Worm (Caenorhabditis elegans) whole organism, L1 larva: Measurements from ENCODE around the gene unc-23.

ENCODE experiments used
- C04F5.9 ChIP-seq: sonication (generic microtip); optimal IDR thresholded peaks from 2 replicates; lab custom pipeline; 2016; ENCODE audit warnings: missing genetic modification characterization, missing compliant biosample characterization
- C16A3.4 ChIP-seq: fragments of 150-350 bp; optimal IDR thresholded peaks from 2 replicates; lab custom pipeline; 2014; ENCODE audit warnings: missing biosample characterization, missing genetic modification characterization
- C34B4.2 ChIP-seq: sonication (generic microtip); optimal IDR thresholded peaks from 2 replicates; lab custom pipeline; 2017; ENCODE audit warnings: mild to moderate bottlenecking, missing genetic modification characterization, missing compliant biosample characterization
- F16B12.6 ChIP-seq: fragments of 150-350 bp; optimal IDR thresholded peaks from 2 replicates; lab custom pipeline; 2014; ENCODE audit warnings: missing biosample characterization, missing genetic modification characterization
- Y116A8C.19 ChIP-seq: sonication (generic microtip); optimal IDR thresholded peaks from 2 replicates; lab custom pipeline; 2016; ENCODE audit warnings: missing compliant biosample characterization, missing genetic modification characterization, borderline replicate concordance
- aha-1 ChIP-seq: fragments of 150-350 bp; optimal IDR thresholded peaks from 2 replicates; lab custom pipeline; 2014; ENCODE audit warnings: missing biosample characterization, missing genetic modification characterization
- aly-2 ChIP-seq: fragments of 150-350 bp; optimal IDR thresholded peaks from 2 replicates; lab custom pipeline; 2014; ENCODE audit warnings: missing biosample characterization, missing genetic modification characterization
- ceh-63 ChIP-seq: fragments of 200-800 bp; sonication (Bioruptor generic); optimal IDR thresholded peaks from 2 replicates; lab custom pipeline; 2018; ENCODE audit warnings: mild to moderate bottlenecking, missing genetic modification characterization, missing compliant biosample characterization
- ceh-88 ChIP-seq: fragments of 200-800 bp; sonication (Bioruptor generic); IDR thresholded peaks from 2 replicates; pipeline ENCODE4 v1.3.6; 2022; ENCODE audit warnings: missing genetic modification characterization, missing compliant biosample characterization
- ceh-90 ChIP-seq: sonication (generic microtip); optimal IDR thresholded peaks from 2 replicates; lab custom pipeline; 2016; ENCODE audit warnings: missing genetic modification characterization, missing compliant biosample characterization
- ces-1 ChIP-seq: fragments of 150-350 bp; optimal IDR thresholded peaks from 2 replicates; lab custom pipeline; 2014; ENCODE audit warnings: missing biosample characterization, missing genetic modification reagents, missing genetic modification characterization
- dpl-1 ChIP-seq, 3 experiments: fragments of 150-350 bp in 2 of 3; sonication (generic microtip) in 1 of 3; optimal IDR thresholded peaks; 2 replicates each; lab custom pipeline; 2014 to 2017; ENCODE audit warnings: missing biosample characterization in 3 of 3, missing genetic modification characterization in 3 of 3, missing genetic modification reagents in 3 of 3
- efl-1 ChIP-seq, 4 experiments: fragments of 150-350 bp; optimal IDR thresholded peaks in 3 of 4; peaks in 1 of 4; 1 replicate in 1 of 4; 2 replicates in 3 of 4; lab custom pipeline; 2014; ENCODE audit warnings: missing biosample characterization in 2 of 4, missing genetic modification characterization in 2 of 4, missing genetic modification reagents in 2 of 4
- egl-27 ChIP-seq, 2 experiments: fragments of 150-350 bp in 1 of 2; sonication (generic microtip); optimal IDR thresholded peaks; 3 replicates each; lab custom pipeline; 2017 to 2018; ENCODE audit warnings: missing biosample characterization in 2 of 2, missing genetic modification characterization in 2 of 2, missing genetic modification reagents in 2 of 2
- elt-3 ChIP-seq, 6 experiments: fragments of 150-350 bp in 1 of 6; sonication (generic microtip); optimal IDR thresholded peaks; 2 replicates each; lab custom pipeline; 2017 to 2018; ENCODE audit warnings: missing biosample characterization in 6 of 6, missing genetic modification characterization in 6 of 6, inconsistent platforms in 1 of 6
- fkh-4 ChIP-seq: sonication (generic microtip); optimal IDR thresholded peaks from 2 replicates; lab custom pipeline; 2016; ENCODE audit warnings: missing compliant biosample characterization, missing genetic modification characterization, borderline replicate concordance
- fos-1 ChIP-seq: fragments of 150-350 bp; optimal IDR thresholded peaks from 2 replicates; lab custom pipeline; 2014; ENCODE audit warnings: missing biosample characterization, missing genetic modification characterization
- grh-1 ChIP-seq: fragments of 200-800 bp; sonication (Bioruptor generic); IDR thresholded peaks from 2 replicates; pipeline ENCODE4 v1.3.6; 2022; ENCODE audit warnings: missing genetic modification reagents, missing genetic modification characterization, missing compliant biosample characterization
- hlh-17 ChIP-seq: fragments of 200-800 bp; sonication (Bioruptor generic); optimal IDR thresholded peaks from 2 replicates; lab custom pipeline; 2018; ENCODE audit warnings: missing genetic modification characterization, mild to moderate bottlenecking, missing compliant biosample characterization, moderate library complexity, borderline replicate concordance
- hlh-4 ChIP-seq: sonication (generic microtip); optimal IDR thresholded peaks from 2 replicates; lab custom pipeline; 2016; ENCODE audit warnings: mild to moderate bottlenecking, missing genetic modification characterization, missing compliant biosample characterization
- hpl-2 ChIP-seq: fragments of 150-350 bp; optimal IDR thresholded peaks from 2 replicates; lab custom pipeline; 2014; ENCODE audit warnings: missing biosample characterization, missing genetic modification reagents, missing genetic modification characterization
- irx-1 ChIP-seq: sonication (generic microtip); optimal IDR thresholded peaks from 2 replicates; lab custom pipeline; 2016; ENCODE audit warnings: missing genetic modification characterization, missing compliant biosample characterization
- isw-1 ChIP-seq: fragments of 200-800 bp; sonication (Bioruptor generic); IDR thresholded peaks from 2 replicates; pipeline ENCODE4 v1.3.6; 2022; ENCODE audit warnings: missing genetic modification characterization, missing compliant biosample characterization
- lin-13 ChIP-seq: fragments of 150-350 bp; optimal IDR thresholded peaks from 2 replicates; lab custom pipeline; 2014; ENCODE audit warnings: missing biosample characterization, missing genetic modification reagents, missing genetic modification characterization
- lin-14 ChIP-seq: fragments of 200-800 bp; sonication (Bioruptor generic); optimal IDR thresholded peaks from 2 replicates; lab custom pipeline; 2018; ENCODE audit warnings: mild to moderate bottlenecking, missing genetic modification characterization, moderate library complexity, missing compliant biosample characterization
- lin-15B ChIP-seq: fragments of 150-350 bp; sonication (generic microtip); optimal IDR thresholded peaks from 3 replicates; lab custom pipeline; 2014; ENCODE audit warnings: missing biosample characterization, missing genetic modification characterization
- lir-3 ChIP-seq: sonication (generic microtip); optimal IDR thresholded peaks from 2 replicates; lab custom pipeline; 2016; ENCODE audit warnings: mild to moderate bottlenecking, missing genetic modification characterization, moderate library complexity, missing compliant biosample characterization; ENCODE audit not compliant: poor library complexity
- mab-9 ChIP-seq: fragments of 200-800 bp; sonication (Bioruptor generic); IDR thresholded peaks from 2 replicates; pipeline ENCODE4 v1.3.6; 2022; ENCODE audit warnings: missing genetic modification reagents, missing genetic modification characterization, missing compliant biosample characterization
- mdl-1 ChIP-seq, 2 experiments: fragments of 150-350 bp; optimal IDR thresholded peaks; 2 replicates each; lab custom pipeline; 2014 to 2017; ENCODE audit warnings: missing biosample characterization in 2 of 2, missing genetic modification characterization in 2 of 2, inconsistent platforms in 1 of 2
- mef-2 ChIP-seq: fragments of 150-350 bp; optimal IDR thresholded peaks from 2 replicates; lab custom pipeline; 2014; ENCODE audit warnings: missing biosample characterization, missing genetic modification characterization
- mep-1 ChIP-seq: fragments of 150-350 bp; optimal IDR thresholded peaks from 2 replicates; lab custom pipeline; 2014; ENCODE audit warnings: missing biosample characterization, missing genetic modification characterization
- nhr-20 ChIP-seq: sonication (generic microtip); optimal IDR thresholded peaks from 2 replicates; lab custom pipeline; 2016; ENCODE audit warnings: mild to moderate bottlenecking, missing genetic modification characterization, missing compliant biosample characterization
- nhr-237 ChIP-seq: fragments of 150-350 bp; optimal IDR thresholded peaks from 2 replicates; lab custom pipeline; 2014; ENCODE audit warnings: missing biosample characterization, missing genetic modification characterization
- nhr-28 ChIP-seq: fragments of 150-350 bp; optimal IDR thresholded peaks from 2 replicates; lab custom pipeline; 2014; ENCODE audit warnings: missing biosample characterization, missing genetic modification characterization
- nhr-47 ChIP-seq: sonication (generic microtip); optimal IDR thresholded peaks from 2 replicates; lab custom pipeline; 2016; ENCODE audit warnings: mild to moderate bottlenecking, missing genetic modification characterization, moderate library complexity, missing compliant biosample characterization
- nhr-71 ChIP-seq: sonication (generic microtip); optimal IDR thresholded peaks from 2 replicates; lab custom pipeline; 2016; ENCODE audit warnings: mild to moderate bottlenecking, missing genetic modification characterization, moderate library complexity, missing compliant biosample characterization
- nhr-77 ChIP-seq: fragments of 150-350 bp; optimal IDR thresholded peaks from 2 replicates; lab custom pipeline; 2014; ENCODE audit warnings: missing biosample characterization, missing genetic modification characterization
- nhr-85 ChIP-seq: sonication (generic microtip); peaks from one replicate; lab custom pipeline; 2016; ENCODE audit warnings: missing genetic modification characterization, inconsistent platforms, missing compliant biosample characterization
- nhr-90 ChIP-seq: sonication (generic microtip); optimal IDR thresholded peaks from 2 replicates; lab custom pipeline; 2016; ENCODE audit warnings: mild to moderate bottlenecking, missing genetic modification characterization, missing compliant biosample characterization; ENCODE audit not compliant: poor library complexity
- pag-3 ChIP-seq: sonication (generic microtip); optimal IDR thresholded peaks from 2 replicates; lab custom pipeline; 2017; ENCODE audit warnings: missing genetic modification characterization, mild to moderate bottlenecking, missing compliant biosample characterization, antibody characterized with exemption, borderline replicate concordance; ENCODE audit not compliant: insufficient read depth
- pax-3 ChIP-seq: fragments of 200-800 bp; sonication (Bioruptor generic); optimal IDR thresholded peaks from 2 replicates; lab custom pipeline; 2018; ENCODE audit warnings: mild to moderate bottlenecking, missing genetic modification characterization, moderate library complexity, missing compliant biosample characterization
- rnt-1 ChIP-seq: sonication (generic microtip); optimal IDR thresholded peaks from 2 replicates; lab custom pipeline; 2016; ENCODE audit warnings: mild to moderate bottlenecking, missing genetic modification characterization, moderate library complexity, missing compliant biosample characterization
- snu-23 ChIP-seq: sonication (generic microtip); optimal IDR thresholded peaks from 2 replicates; lab custom pipeline; 2016; ENCODE audit warnings: missing genetic modification characterization, missing compliant biosample characterization
- sptf-1 ChIP-seq: fragments of 150-350 bp; optimal IDR thresholded peaks from 2 replicates; lab custom pipeline; 2014; ENCODE audit warnings: missing biosample characterization, missing genetic modification characterization
- tbx-2 ChIP-seq: sonication (generic microtip); optimal IDR thresholded peaks from 2 replicates; lab custom pipeline; 2016; ENCODE audit warnings: missing genetic modification characterization, missing compliant biosample characterization
- unc-86 ChIP-seq: sonication (generic microtip); optimal IDR thresholded peaks from 2 replicates; lab custom pipeline; 2016; ENCODE audit warnings: missing genetic modification characterization, missing compliant biosample characterization
- vab-15 ChIP-seq: sonication (generic microtip); optimal IDR thresholded peaks from 2 replicates; lab custom pipeline; 2017; ENCODE audit warnings: missing genotype, mild to moderate bottlenecking, missing genetic modification characterization, missing compliant biosample characterization
- xbp-1 ChIP-seq: sonication (generic microtip); optimal IDR thresholded peaks from 2 replicates; lab custom pipeline; 2016; ENCODE audit warnings: missing genetic modification characterization, missing compliant biosample characterization
- zip-4 ChIP-seq: fragments of 200-800 bp; sonication (Bioruptor generic); optimal IDR thresholded peaks from 2 replicates; lab custom pipeline; 2018; ENCODE audit warnings: mild to moderate bottlenecking, missing genetic modification characterization, moderate library complexity, missing compliant biosample characterization
- ztf-11 ChIP-seq, 2 experiments: sonication (generic microtip); optimal IDR thresholded peaks; 2 replicates each; lab custom pipeline; 2016 to 2017; ENCODE audit warnings: missing genetic modification characterization in 2 of 2, missing biosample characterization in 1 of 2, missing compliant biosample characterization in 1 of 2
- ztf-4 ChIP-seq: fragments of 150-350 bp; optimal IDR thresholded peaks from 2 replicates; lab custom pipeline; 2014; ENCODE audit warnings: missing biosample characterization, missing genetic modification characterization

unc-23 gene

ce11 chrV:8936184-8936589, at the start of gene unc-23:
unc-23 (plus strand) TSS chrV:8936359.
- TF ChIP-seq nhr-71 (peak; percentile 96), nhr-20 (tag; lab: Kevin White, UChicago) (peak; percentile 96), fos-1 (peak; percentile 75), ceh-90 (tag; lab: Kevin White, UChicago) (no peak), mef-2 (tag; lab: Kevin White, UChicago) (no peak), C16A3.4 (tag; lab: Kevin White, UChicago) (peak; percentile 73), efl-1 (optimal IDR thresholded peaks at IDR 0.05; lab: Kevin White, UChicago) (peak; percentile 48 to 60), efl-1 (GFP tag; optimal IDR thresholded peaks at IDR 0.05 in 1 of 2; lab: Kevin White, UChicago) (peak; percentile 45 to 94), nhr-47 (tag; lab: Kevin White, UChicago) (peak; percentile 76), nhr-77 (peak; percentile 87), lin-14 (GFP tag; lab: Kevin White, UChicago) (peak; percentile 94), nhr-237 (peak; percentile 75), egl-27 (tag; optimal IDR thresholded peaks at IDR 0.05; lab: Kevin White, UChicago) (peak in 1 of 2 experiments; percentile 8), mdl-1 (tag; optimal IDR thresholded peaks at IDR 0.05; lab: Kevin White, UChicago) (peak in 1 of 2 experiments; percentile 83), mab-9 (GFP tag; lab: Robert Waterston, UW) (peak; percentile 59; the same call in 1 of the 2 replicates), aha-1 (tag; lab: Kevin White, UChicago) (peak; percentile 8), ceh-88 (peak; percentile 27; the same call in 1 of the 2 replicates), lin-15B (tag; lab: Kevin White, UChicago) (no peak), aly-2 (tag; lab: Kevin White, UChicago) (no peak), zip-4 (GFP tag; lab: Kevin White, UChicago) (peak; percentile 75), mep-1 (tag; lab: Kevin White, UChicago) (peak; percentile 90), unc-86 (tag; lab: Kevin White, UChicago) (no peak), F16B12.6 (no peak), isw-1 (GFP tag; lab: Robert Waterston, UW) (peak; percentile 9; the same call in 1 of the 2 replicates), elt-3 (tag; optimal IDR thresholded peaks at IDR 0.05; lab: Kevin White, UChicago) (peak in 5 of 6 experiments; percentile 81 to 95 (median 90)), ztf-11 (tag; optimal IDR thresholded peaks at IDR 0.05; lab: Kevin White, UChicago) (no peak), hlh-4 (tag; lab: Kevin White, UChicago) (no peak), snu-23 (GFP tag; lab: Kevin White, UChicago) (peak; percentile 97), pax-3 (no peak), lir-3 (tag; lab: Kevin White, UChicago) (peak; percentile 7), ztf-4 (tag; lab: Kevin White, UChicago) (peak; percentile 74), dpl-1 (GFP tag; optimal IDR thresholded peaks at IDR 0.05; lab: Kevin White, UChicago) (peak; percentile 44 to 52 (median 49)), grh-1 (GFP tag; lab: Robert Waterston, UW) (peak; percentile 71), irx-1 (tag; lab: Kevin White, UChicago) (peak; percentile 55), nhr-85 (tag; lab: Kevin White, UChicago) (peak; percentile 97), hpl-2 (GFP tag; lab: Kevin White, UChicago) (no peak), C04F5.9 (tag; lab: Kevin White, UChicago) (peak; percentile 18), tbx-2 (tag; lab: Kevin White, UChicago) (peak; percentile 84), nhr-28 (tag; lab: Kevin White, UChicago) (no peak), pag-3 (tag; lab: Kevin White, UChicago) (no peak), vab-15 (tag; lab: Kevin White, UChicago) (no peak), sptf-1 (tag; lab: Kevin White, UChicago) (no peak), rnt-1 (tag; lab: Kevin White, UChicago) (peak; percentile 86), fkh-4 (tag; lab: Kevin White, UChicago) (no peak), ces-1 (no peak), ceh-63 (GFP tag; lab: Kevin White, UChicago) (no peak), Y116A8C.19 (no peak), hlh-17 (no peak), nhr-90 (peak; percentile 92), C34B4.2 (tag; lab: Kevin White, UChicago) (no peak), xbp-1 (peak; percentile 63), lin-13 (GFP tag; lab: Kevin White, UChicago) (peak; percentile 76)
